Worm (Caenorhabditis elegans): ENCODE data around the gene Y17G7B.20.
A peak's percentile ranks its signal among the peaks of the same experiment; 100 is the strongest.

The Y17G7B.20 gene

ce11 chrII:11948459-11948858 lies 31.2 kb downstream of the Y17G7B.20 start, which contains the start of gene W03C9.8:
W03C9.8 (plus strand) TSS chrII:11948759.
- no peak for TF ChIP-seq pat-9 (tag; optimal IDR thresholded peaks at IDR 0.05)
- TF ChIP-seq odd-2 (tag; optimal IDR thresholded peaks at IDR 0.05), result no peak
- no peak for TF ChIP-seq ceh-18 (tag; optimal IDR thresholded peaks at IDR 0.05)
- TF ChIP-seq mec-3 (tag; optimal IDR thresholded peaks at IDR 0.05; ENCODE audit: borderline replicate concordance), result no peak
- no peak for TF ChIP-seq nhr-232 (tag; optimal IDR thresholded peaks at IDR 0.05)
- TF ChIP-seq eyg-1 (tag; optimal IDR thresholded peaks at IDR 0.05), result no peak
- TF ChIP-seq dmd-4 (tag; optimal IDR thresholded peaks at IDR 0.05; ENCODE audit: borderline replicate concordance), result no peak
- no peak for TF ChIP-seq lin-11 (tag; optimal IDR thresholded peaks at IDR 0.05)
- no peak for TF ChIP-seq elt-4 (tag; optimal IDR thresholded peaks at IDR 0.05)
- TF ChIP-seq ceh-31 (tag; optimal IDR thresholded peaks at IDR 0.05), result no peak
- no peak for TF ChIP-seq F13H6.1 (tag; optimal IDR thresholded peaks at IDR 0.05)
- TF ChIP-seq unc-3 (GFP tag; conservative IDR thresholded peaks at IDR 0.05), result no peak
- no peak for TF ChIP-seq unc-3 (tag; optimal IDR thresholded peaks at IDR 0.05)
- no peak for TF ChIP-seq pros-1 (tag; optimal IDR thresholded peaks at IDR 0.05)
- TF ChIP-seq ceh-48 (tag; optimal IDR thresholded peaks at IDR 0.05), result no peak
- TF ChIP-seq sdc-2 (tag; optimal IDR thresholded peaks at IDR 0.05), result no peak
- no peak for TF ChIP-seq ceh-24 (tag; optimal IDR thresholded peaks at IDR 0.05)

DNA sequence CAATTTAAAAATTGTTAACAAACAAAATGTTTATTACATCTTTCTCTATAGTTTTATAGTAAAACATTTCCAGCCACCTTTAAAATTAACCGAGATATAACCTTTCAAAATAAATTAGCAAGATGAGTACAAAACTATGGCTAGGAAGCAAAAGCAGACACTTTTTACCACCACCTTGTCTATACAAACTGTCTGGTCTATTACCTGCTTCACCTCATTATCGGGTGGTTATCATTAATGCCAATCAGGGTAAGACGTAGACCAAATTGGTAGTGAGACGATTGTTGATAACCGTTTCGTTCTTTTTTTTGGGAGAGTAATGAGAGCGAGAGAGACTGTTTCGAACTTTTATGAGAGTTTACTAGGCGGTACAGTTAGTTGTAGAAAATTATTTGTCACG lies 43.3 kb downstream of the Y17G7B.20 start:
- TF ChIP-seq gmeb-2 (tag; optimal IDR thresholded peaks at IDR 0.05) (no peak), ceh-30 (tag; optimal IDR thresholded peaks at IDR 0.05) (no peak), ceh-9 (tag; optimal IDR thresholded peaks at IDR 0.05) (no peak), ceh-48 (tag; optimal IDR thresholded peaks at IDR 0.05) (no peak), madf-2 (tag; optimal IDR thresholded peaks at IDR 0.05) (no peak), K02D7.2 (tag; optimal IDR thresholded peaks at IDR 0.05) (no peak), Y22D7AL.16 (tag; optimal IDR thresholded peaks at IDR 0.05) (no peak), fkh-10 (GFP tag; optimal IDR thresholded peaks at IDR 0.05) (no peak), ztf-16 (tag; optimal IDR thresholded peaks at IDR 0.05) (no peak), T23F11.4 (GFP tag; optimal IDR thresholded peaks at IDR 0.05) (no peak), hlh-30 (tag; optimal IDR thresholded peaks at IDR 0.05; ENCODE audit: insufficient read depth) (no peak), nhr-11 (tag; optimal IDR thresholded peaks at IDR 0.05) (no peak), pat-9 (tag; optimal IDR thresholded peaks at IDR 0.05) (no peak), pax-1 (tag; optimal IDR thresholded peaks at IDR 0.05) (no peak), ceh-24 (tag; optimal IDR thresholded peaks at IDR 0.05) (no peak)

- no peak for TF ChIP-seq unc-86 (tag; optimal IDR thresholded peaks at IDR 0.05)
These were observed 44.4 kb downstream of the Y17G7B.20 start, which contains the start of gene lin-29 for ce11 chrII:11935266-11935665. lin-29 (minus strand) TSS chrII:11935343.

- TF ChIP-seq dve-1 (tag; optimal IDR thresholded peaks at IDR 0.05), result peak; percentile 56
- TF ChIP-seq ceh-18 (tag; optimal IDR thresholded peaks at IDR 0.05), result no peak
These were observed 49.5 kb downstream of the Y17G7B.20 start for ce11 chrII:11930132-11930531.

DNA sequence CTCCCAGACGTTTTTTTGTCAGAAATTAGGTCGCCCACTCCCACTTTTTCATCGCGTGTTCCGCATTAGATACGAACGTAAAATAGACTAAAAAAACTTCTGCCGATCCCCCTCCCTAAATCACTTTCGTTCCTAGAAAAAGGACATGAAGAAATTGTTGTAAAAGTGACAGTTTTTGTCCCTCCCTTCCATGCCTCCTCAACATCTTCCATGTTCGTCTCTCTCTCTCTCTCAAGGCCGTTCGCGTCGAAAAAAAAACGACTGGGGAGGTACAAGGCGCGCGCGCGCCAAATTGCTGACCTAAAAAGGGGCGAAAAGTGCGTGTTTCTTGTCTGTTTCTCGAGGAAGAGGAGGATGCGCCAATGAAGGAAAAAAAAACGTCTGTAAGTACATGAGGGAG lies 50.9 kb downstream of the Y17G7B.20 start:
- TF ChIP-seq Y22D7AL.16 (tag; optimal IDR thresholded peaks at IDR 0.05), result no peak
